Worm (Caenorhabditis elegans) whole organism, midembryonic: ENCODE results near the gene F02C9.1.

Experiments
- T22C8.4 ChIP-seq: fragments of 200-800 bp; sonication (Bioruptor generic); IDR thresholded peaks from 2 replicates; pipeline ENCODE4 v1.3.6; 2022; ENCODE audit warnings: missing genetic modification characterization, missing compliant biosample characterization
- flt-1 ChIP-seq: fragments of 200-800 bp; sonication (Bioruptor generic); IDR thresholded peaks from 2 replicates; pipeline ENCODE4 v1.3.6; 2022; ENCODE audit warnings: missing genetic modification characterization, missing compliant biosample characterization
- klf-2 ChIP-seq: fragments of 200-800 bp; sonication (Bioruptor generic); conservative IDR thresholded peaks from 2 replicates; pipeline ENCODE4 v1.3.6; 2022; ENCODE audit warnings: missing genetic modification reagents, missing genetic modification characterization, missing compliant biosample characterization

ce11 chrV:3106785-3107184, 31.7 kb upstream of the F02C9.1 start:
- TF ChIP-seq flt-1 (GFP tag; lab: Robert Waterston, UW) (no peak), T22C8.4 (GFP tag; lab: Robert Waterston, UW) (no peak), klf-2 (GFP tag; lab: Robert Waterston, UW) (no peak)
